Worm (Caenorhabditis elegans) whole organism, L1 larva: Measurements from ENCODE around the gene C38D9.8.

Experiments used
- ama-1 ChIP-seq: fragments of 150-350 bp; optimal IDR thresholded peaks from 2 replicates; lab custom pipeline; 2014
- tbx-2 ChIP-seq: sonication (generic microtip); optimal IDR thresholded peaks from 2 replicates; lab custom pipeline; 2016; ENCODE audit warnings: missing genetic modification characterization, missing compliant biosample characterization

DNA sequence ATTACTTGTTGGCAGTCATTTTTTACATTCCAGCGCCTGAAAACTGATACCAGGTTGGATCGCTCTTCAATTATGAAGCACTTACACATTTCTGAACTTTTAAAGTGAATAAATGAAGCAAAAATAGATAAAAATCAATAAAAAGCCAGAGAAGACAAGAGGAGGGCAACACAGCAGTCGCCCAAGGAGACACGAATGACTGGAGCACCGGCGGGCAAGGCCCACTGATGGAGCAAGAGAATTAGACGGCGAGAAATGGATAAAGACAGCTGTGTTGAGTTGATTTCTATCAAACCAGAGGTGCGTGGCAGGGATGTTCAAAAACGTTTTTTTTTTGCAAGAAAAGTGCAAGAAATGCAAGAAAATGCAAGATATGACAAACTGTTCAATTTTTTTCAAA is 13.4 kb downstream of the C38D9.8 start:
- no peak for TF ChIP-seq ama-1
- no peak for TF ChIP-seq tbx-2 (tag; lab: Kevin White, UChicago)
